Worm (Caenorhabditis elegans) whole organism, midembryonic: ENCODE results near the gene T25C12.3.

Experiments used
- T22C8.4 ChIP-seq: fragments of 200-800 bp; sonication (Bioruptor generic); IDR thresholded peaks from 2 replicates; pipeline ENCODE4 v1.3.6; 2022; ENCODE audit warnings: missing genetic modification characterization, missing compliant biosample characterization
- flt-1 ChIP-seq: fragments of 200-800 bp; sonication (Bioruptor generic); IDR thresholded peaks from 2 replicates; pipeline ENCODE4 v1.3.6; 2022; ENCODE audit warnings: missing genetic modification characterization, missing compliant biosample characterization
- klf-2 ChIP-seq: fragments of 200-800 bp; sonication (Bioruptor generic); conservative IDR thresholded peaks from 2 replicates; pipeline ENCODE4 v1.3.6; 2022; ENCODE audit warnings: missing genetic modification reagents, missing genetic modification characterization, missing compliant biosample characterization
- med-1 ChIP-seq: sonication (generic microtip); optimal IDR thresholded peaks from 2 replicates; lab custom pipeline; 2017; ENCODE audit warnings: missing genetic modification characterization, mild to moderate bottlenecking, missing compliant biosample characterization, antibody characterized with exemption, missing genetic modification reagents; ENCODE audit not compliant: insufficient read depth
- ref-1 ChIP-seq: fragments of 200-800 bp; sonication (Bioruptor generic); conservative IDR thresholded peaks from 2 replicates; pipeline ENCODE4 v1.3.6; 2022; ENCODE audit warnings: missing genetic modification reagents, missing genetic modification characterization, missing compliant biosample characterization
- tab-1 ChIP-seq: fragments of 200-800 bp; sonication (Bioruptor generic); IDR thresholded peaks from 2 replicates; pipeline ENCODE4 v1.3.6; 2022; ENCODE audit warnings: missing genetic modification characterization, missing compliant biosample characterization
- ztf-23 ChIP-seq: fragments of 200-800 bp; sonication (Bioruptor generic); IDR thresholded peaks from 2 replicates; pipeline ENCODE4 v1.3.6; 2022; ENCODE audit warnings: missing genetic modification reagents, missing genetic modification characterization, missing compliant biosample characterization
- ztf-29 ChIP-seq: fragments of 200-800 bp; sonication (Bioruptor generic); IDR thresholded peaks from 2 replicates; pipeline ENCODE4 v1.3.6; 2022; ENCODE audit warnings: missing genetic modification reagents, missing genetic modification characterization, missing compliant biosample characterization

DNA sequence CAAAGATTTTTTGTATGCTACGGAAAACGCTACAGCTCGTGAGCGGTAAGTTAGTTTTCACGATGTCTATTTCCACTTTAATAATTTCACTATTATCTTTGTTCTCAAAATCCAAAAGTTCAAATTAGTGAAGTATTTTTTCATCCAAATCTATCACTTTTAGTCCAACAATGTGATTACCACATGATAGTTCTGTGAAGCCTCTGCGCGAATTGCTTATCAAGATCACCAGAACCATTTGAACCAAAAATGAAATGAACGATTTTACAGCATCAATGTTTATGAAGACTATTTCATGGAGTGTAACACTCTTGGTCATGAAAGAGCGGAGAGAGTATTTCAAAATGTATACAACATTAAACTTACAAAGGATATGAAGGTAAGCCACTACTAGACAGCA, 34.6 kb upstream of the T25C12.3 start:
- TF ChIP-seq flt-1 (GFP tag; lab: Robert Waterston, UW) (no peak), med-1 (GFP tag; lab: Kevin White, UChicago) (no peak), klf-2 (GFP tag; lab: Robert Waterston, UW) (no peak), tab-1 (no peak), ref-1 (GFP tag; lab: Robert Waterston, UW) (no peak), T22C8.4 (GFP tag; lab: Robert Waterston, UW) (no peak), ztf-29 (GFP tag; lab: Robert Waterston, UW) (no peak), ztf-23 (GFP tag; lab: Robert Waterston, UW) (no peak)
